Fruit fly (Drosophila melanogaster) whole organism, pupa: ENCODE results near the gene CG32647.

ENCODE experiments used
- CG10348 ChIP-seq: fragments of 200-800 bp; sonication (Bioruptor generic); IDR thresholded peaks from 2 replicates; pipeline ENCODE4 v1.3.6; 2022; ENCODE audit warnings: missing biosample characterization, missing genetic modification characterization
- CG12605 ChIP-seq: fragments of 200-800 bp; sonication (Bioruptor generic); IDR thresholded peaks from 2 replicates; pipeline ENCODE4 v1.3.6; 2022; ENCODE audit warnings: missing biosample characterization, missing genetic modification characterization
- CG13204 ChIP-seq: fragments of 200-800 bp; sonication (Bioruptor generic); optimal IDR thresholded peaks from 2 replicates; lab custom pipeline; 2018; ENCODE audit warnings: missing biosample characterization, mild to moderate bottlenecking, missing genetic modification characterization, moderate library complexity
- CG14655 ChIP-seq: fragments of 200-800 bp; sonication (Bioruptor generic); optimal IDR thresholded peaks from 3 replicates; lab custom pipeline; 2017; ENCODE audit warnings: mild to moderate bottlenecking, missing biosample characterization, missing genetic modification reagents, missing genetic modification characterization
- CG15710 ChIP-seq: fragments of 200-800 bp; sonication (Bioruptor generic); optimal IDR thresholded peaks from 2 replicates; lab custom pipeline; 2018; ENCODE audit warnings: missing biosample characterization, mild to moderate bottlenecking, missing genetic modification characterization, moderate library complexity
- CG17806 ChIP-seq: fragments of 200-800 bp; sonication (Bioruptor generic); optimal IDR thresholded peaks from 2 replicates; lab custom pipeline; 2018; ENCODE audit warnings: missing biosample characterization, mild to moderate bottlenecking, missing genetic modification characterization, moderate library complexity
- CG32121 ChIP-seq: fragments of 200-800 bp; sonication (Bioruptor generic); IDR thresholded peaks from 2 replicates; pipeline ENCODE4 v1.3.6; 2022; ENCODE audit warnings: missing biosample characterization, missing genetic modification characterization
- CG34367 ChIP-seq: fragments of 200-800 bp; sonication (Bioruptor generic); optimal IDR thresholded peaks from 2 replicates; lab custom pipeline; 2018; ENCODE audit warnings: missing biosample characterization, mild to moderate bottlenecking, missing genetic modification characterization
- CG4496 ChIP-seq: fragments of 200-800 bp; sonication (Bioruptor generic); IDR thresholded peaks from 3 replicates; pipeline ENCODE4 v1.3.6; 2022; ENCODE audit warnings: missing biosample characterization, missing genetic modification characterization
- CG8159 ChIP-seq: fragments of 200-800 bp; sonication (Bioruptor generic); optimal IDR thresholded peaks from 3 replicates; lab custom pipeline; 2018; ENCODE audit warnings: missing biosample characterization, mild to moderate bottlenecking, missing genetic modification characterization, moderate library complexity
- CG8301 ChIP-seq: fragments of 200-800 bp; sonication (Bioruptor generic); optimal IDR thresholded peaks from 2 replicates; lab custom pipeline; 2018; ENCODE audit warnings: missing biosample characterization, mild to moderate bottlenecking, missing genetic modification characterization
- CG9948 ChIP-seq: fragments of 200-800 bp; sonication (Bioruptor generic); optimal IDR thresholded peaks from 2 replicates; lab custom pipeline; 2018; ENCODE audit warnings: missing biosample characterization, mild to moderate bottlenecking, missing genetic modification characterization, moderate library complexity
- D1 ChIP-seq: fragments of 200-800 bp; sonication (Bioruptor generic); optimal IDR thresholded peaks from 2 replicates; lab custom pipeline; 2018; ENCODE audit warnings: missing biosample characterization, mild to moderate bottlenecking, missing genetic modification characterization, moderate library complexity
- EcR ChIP-seq: fragments of 200-800 bp; sonication (Bioruptor generic); optimal IDR thresholded peaks from 3 replicates; lab custom pipeline; 2019; ENCODE audit warnings: missing biosample characterization, missing genetic modification characterization, mild to moderate bottlenecking, moderate library complexity, missing genetic modification reagents
- Ets98B ChIP-seq: fragments of 200-800 bp; sonication (Bioruptor generic); IDR thresholded peaks from 2 replicates; pipeline ENCODE4 v1.3.6; 2022; ENCODE audit warnings: missing biosample characterization, missing genetic modification characterization
- Pif1A ChIP-seq: fragments of 200-800 bp; sonication (Bioruptor generic); optimal IDR thresholded peaks from 3 replicates; lab custom pipeline; 2016; ENCODE audit warnings: missing biosample characterization, missing genetic modification characterization
- Pif1B ChIP-seq: fragments of 200-800 bp; sonication (Bioruptor generic); optimal IDR thresholded peaks from 3 replicates; lab custom pipeline; 2016; ENCODE audit warnings: missing biosample characterization, missing genetic modification characterization
- Snoo ChIP-seq: fragments of 200-800 bp; sonication (Bioruptor generic); optimal IDR thresholded peaks from 3 replicates; lab custom pipeline; 2017; ENCODE audit warnings: missing biosample characterization, mild to moderate bottlenecking, missing genetic modification characterization, inconsistent platforms
- fd96Ca ChIP-seq: fragments of 200-800 bp; sonication (Bioruptor generic); IDR thresholded peaks from 3 replicates; pipeline ENCODE4 v1.3.6; 2022; ENCODE audit warnings: missing biosample characterization, missing genetic modification characterization
- gl ChIP-seq: fragments of 200-800 bp; sonication (Bioruptor generic); optimal IDR thresholded peaks from 2 replicates; lab custom pipeline; 2018; ENCODE audit warnings: missing biosample characterization, mild to moderate bottlenecking, missing genetic modification characterization
- rn ChIP-seq: fragments of 200-800 bp; sonication (Bioruptor generic); IDR thresholded peaks from 2 replicates; pipeline ENCODE4 v1.3.6; 2022; ENCODE audit warnings: missing biosample characterization, missing genetic modification characterization

Gene CG32647

dm6 chrX:12755017-12755563, 29.7 kb downstream of the CG32647 start:
- TF ChIP-seq D1 (tag; lab: Kevin White, UChicago), result peak; percentile 76
- TF ChIP-seq Pif1B (GFP tag; lab: Kevin White, UChicago), result peak; percentile 85
- peak; percentile 90 for TF ChIP-seq Ets98B (GFP tag; lab: Robert Waterston, UW)
- TF ChIP-seq CG14655, result peak; percentile 88
- peak; percentile 86 for TF ChIP-seq CG8301
- peak; percentile 88 for TF ChIP-seq CG15710 (tag; lab: Kevin White, UChicago)
- peak; percentile 94 for TF ChIP-seq fd96Ca
- peak; percentile 93 for TF ChIP-seq CG32121
- peak; percentile 91 for TF ChIP-seq CG8159
- TF ChIP-seq EcR (GFP tag; lab: Kevin White, UChicago), result peak; percentile 97
- TF ChIP-seq Snoo, result peak; percentile 87
- TF ChIP-seq CG13204 (GFP tag; lab: Kevin White, UChicago), result peak; percentile 45
- peak; percentile 86 for TF ChIP-seq CG34367 (tag; lab: Kevin White, UChicago)
- TF ChIP-seq CG10348 (GFP tag; lab: Robert Waterston, UW), result peak; percentile 57; the same call in 1 of the 2 replicates
- TF ChIP-seq CG4496, result peak; percentile 92
- TF ChIP-seq CG17806, result peak; percentile 88
- TF ChIP-seq rn (GFP tag; lab: Robert Waterston, UW), result peak; percentile 72; the same call in 1 of the 2 replicates
- peak; percentile 89 for TF ChIP-seq Pif1A
- peak; percentile 80; the same call in 1 of the 2 replicates for TF ChIP-seq CG12605 (GFP tag; lab: Robert Waterston, UW)
- peak; percentile 70 for TF ChIP-seq gl
- peak; percentile 86 for TF ChIP-seq CG9948 (tag; lab: Kevin White, UChicago)

dm6 chrX:12754348-12754733, 30.4 kb downstream of the CG32647 start:
- peak; percentile 99 for TF ChIP-seq CG4496
- peak; percentile 86 for TF ChIP-seq Snoo
- no peak for TF ChIP-seq EcR (GFP tag; lab: Kevin White, UChicago)
- TF ChIP-seq CG14655, result peak; percentile 98
- peak; percentile 98 for TF ChIP-seq CG9948 (tag; lab: Kevin White, UChicago)
- TF ChIP-seq Ets98B (GFP tag; lab: Robert Waterston, UW), result peak; percentile 99
- TF ChIP-seq CG32121, result peak; percentile 99
- TF ChIP-seq CG8301, result peak; percentile 98
- TF ChIP-seq fd96Ca, result peak; percentile 98
- TF ChIP-seq rn (GFP tag; lab: Robert Waterston, UW), result peak; percentile 98
- peak; percentile 98 for TF ChIP-seq CG17806
- peak; percentile 97 for TF ChIP-seq Pif1A
- TF ChIP-seq CG13204 (GFP tag; lab: Kevin White, UChicago), result peak; percentile 88
- TF ChIP-seq CG8159, result peak; percentile 98
- peak; percentile 95 for TF ChIP-seq Pif1B (GFP tag; lab: Kevin White, UChicago)
- peak; percentile 98 for TF ChIP-seq CG12605 (GFP tag; lab: Robert Waterston, UW)
- TF ChIP-seq CG34367 (tag; lab: Kevin White, UChicago), result peak; percentile 98
- peak; percentile 97 for TF ChIP-seq CG10348 (GFP tag; lab: Robert Waterston, UW)
- peak; percentile 87 for TF ChIP-seq D1 (tag; lab: Kevin White, UChicago)
- TF ChIP-seq CG15710 (tag; lab: Kevin White, UChicago), result peak; percentile 99
- TF ChIP-seq gl, result peak; percentile 93
- TF ChIP-seq, all 21 proteins: peak for 20

DNA sequence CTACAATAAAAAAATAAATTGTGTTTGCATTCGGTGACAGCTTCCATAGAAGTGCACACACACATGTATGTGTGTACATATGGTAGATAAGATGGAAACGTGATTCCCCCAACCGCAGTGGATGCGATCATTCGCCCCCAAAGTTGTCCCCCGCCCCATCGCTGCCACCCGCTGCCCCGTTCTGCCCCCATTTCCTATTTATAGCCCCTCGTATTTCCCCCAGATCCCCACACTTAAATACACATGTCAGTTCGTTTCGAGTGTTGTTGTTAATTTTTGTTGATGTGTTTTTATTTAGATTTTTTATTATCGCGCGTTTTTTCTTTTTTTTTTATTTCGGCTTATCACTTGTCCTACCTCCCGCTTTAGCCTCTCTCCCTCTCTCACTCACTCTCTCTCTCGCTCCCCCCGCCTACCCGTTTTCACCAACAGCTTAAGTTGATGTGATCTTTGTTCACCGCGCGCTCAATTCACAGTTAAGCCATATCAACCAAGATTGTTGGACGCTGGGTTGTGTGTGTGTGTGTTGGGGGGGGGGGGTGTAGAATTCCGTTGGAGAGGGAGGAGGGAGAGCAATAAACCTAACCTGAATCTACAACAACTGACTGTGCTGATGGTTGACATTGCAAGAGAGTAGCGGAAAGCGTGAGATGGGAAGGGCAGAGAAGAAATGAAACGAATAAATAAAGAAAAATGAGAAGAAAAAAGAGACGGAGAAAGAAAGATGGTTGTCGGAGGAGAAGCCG, 31.0 kb downstream of the CG32647 start:
- TF ChIP-seq D1 (tag; lab: Kevin White, UChicago) (no peak), CG34367 (tag; lab: Kevin White, UChicago) (peak; percentile 29), rn (GFP tag; lab: Robert Waterston, UW) (0 out of 2 replicates have a peak, but pooled peaks have one; percentile 2), CG8159 (peak; percentile 56), CG17806 (peak; percentile 42), gl (peak; percentile 68), CG14655 (peak; percentile 37), Snoo (peak; percentile 52), Ets98B (GFP tag; lab: Robert Waterston, UW) (peak; percentile 65), CG15710 (tag; lab: Kevin White, UChicago) (peak; percentile 55), CG12605 (GFP tag; lab: Robert Waterston, UW) (peak; percentile 66), Pif1A (peak; percentile 8), CG9948 (tag; lab: Kevin White, UChicago) (peak; percentile 48), CG32121 (peak; percentile 72), EcR (GFP tag; lab: Kevin White, UChicago) (peak; percentile 96), CG10348 (GFP tag; lab: Robert Waterston, UW) (no peak), CG13204 (GFP tag; lab: Kevin White, UChicago) (peak; percentile 63), Pif1B (GFP tag; lab: Kevin White, UChicago) (no peak), CG8301 (peak; percentile 18), CG4496 (peak; percentile 86), fd96Ca (peak; percentile 71; the same call in 2 of the 3 replicates)

dm6 chrX:12752196-12752595, 32.6 kb downstream of the CG32647 start:
- TF ChIP-seq Pif1A, result peak; percentile 98
- TF ChIP-seq EcR (GFP tag; lab: Kevin White, UChicago), result peak; percentile 85
- peak; percentile 99 for TF ChIP-seq fd96Ca
- peak; percentile 99 for TF ChIP-seq CG8301
- peak; percentile 100 for TF ChIP-seq CG8159
- TF ChIP-seq CG15710 (tag; lab: Kevin White, UChicago), result peak; percentile 100
- peak; percentile 100 for TF ChIP-seq CG4496
- peak; percentile 98 for TF ChIP-seq CG12605 (GFP tag; lab: Robert Waterston, UW)
- peak; percentile 99 for TF ChIP-seq CG14655
- TF ChIP-seq CG34367 (tag; lab: Kevin White, UChicago), result peak; percentile 100
- TF ChIP-seq rn (GFP tag; lab: Robert Waterston, UW), result peak; percentile 98
- TF ChIP-seq Pif1B (GFP tag; lab: Kevin White, UChicago), result peak; percentile 100
- peak; percentile 99 for TF ChIP-seq Ets98B (GFP tag; lab: Robert Waterston, UW)
- TF ChIP-seq CG10348 (GFP tag; lab: Robert Waterston, UW), result peak; percentile 93
- TF ChIP-seq CG9948 (tag; lab: Kevin White, UChicago), result peak; percentile 100
- TF ChIP-seq Snoo, result peak; percentile 99
- TF ChIP-seq gl, result peak; percentile 99
- TF ChIP-seq D1 (tag; lab: Kevin White, UChicago), result peak; percentile 100
- TF ChIP-seq CG13204 (GFP tag; lab: Kevin White, UChicago), result peak; percentile 98
- TF ChIP-seq CG17806, result peak; percentile 100
- TF ChIP-seq CG32121, result peak; percentile 99
